Fruit fly (Drosophila melanogaster): ENCODE results near the gene CG42331.

CG42331 gene

dm6 chr3R:24816993-24817854, 45.2 kb downstream of the CG42331 start, which contains the start of the genes CG5808 and Saf-B (continued):
- no peak for TF ChIP-seq CG16779 (GFP tag; IDR thresholded peaks at IDR 0.05)
- TF ChIP-seq nom (GFP tag; optimal IDR thresholded peaks at IDR 0.05) = no peak
- peak; percentile 63 for TF ChIP-seq CG12659 (GFP tag; optimal IDR thresholded peaks at IDR 0.05)
- TF ChIP-seq croc (GFP tag; conservative IDR thresholded peaks at IDR 0.05) = no peak
- no peak for TF ChIP-seq Deaf1 (tag; optimal IDR thresholded peaks at IDR 0.05)
- no peak for TF ChIP-seq grn (GFP tag; optimal IDR thresholded peaks at IDR 0.05)
- TF ChIP-seq Ravus (GFP tag; IDR thresholded peaks at IDR 0.05) = no peak
- peak; percentile 13 for TF ChIP-seq Oli (tag; optimal IDR thresholded peaks at IDR 0.05)
- TF ChIP-seq dmrt99B (tag; optimal IDR thresholded peaks at IDR 0.05) = no peak
- no peak for TF ChIP-seq sima (GFP tag; optimal IDR thresholded peaks at IDR 0.05)
- peak; percentile 26; the same call in 1 of the 2 replicates for TF ChIP-seq ap (GFP tag; IDR thresholded peaks at IDR 0.05)
- peak; percentile 61 for TF ChIP-seq CG2712 (tag; optimal IDR thresholded peaks at IDR 0.05)
- peak; percentile 43; the same call in 1 of the 2 replicates for TF ChIP-seq CG14441 (GFP tag; IDR thresholded peaks at IDR 0.05)
- TF ChIP-seq Dp (GFP tag; optimal IDR thresholded peaks at IDR 0.05) = peak; percentile 18
- no peak; the same call in 1 of the 2 replicates for TF ChIP-seq Nf-YA (GFP tag; IDR thresholded peaks at IDR 0.05)
- no peak for TF ChIP-seq CG11247 (GFP tag; IDR thresholded peaks at IDR 0.05)
- TF ChIP-seq CG13296 (GFP tag; optimal IDR thresholded peaks at IDR 0.05) = no peak
- no peak for TF ChIP-seq CG11504 (tag; optimal IDR thresholded peaks at IDR 0.05)
- peak; percentile 60 for TF ChIP-seq CG2129 (GFP tag; IDR thresholded peaks at IDR 0.05; ENCODE audit: partially characterized antibody)
- TF ChIP-seq tin (GFP tag; optimal IDR thresholded peaks at IDR 0.05) = peak; percentile 55
- TF ChIP-seq bcd (GFP tag; optimal IDR thresholded peaks at IDR 0.05) = peak; percentile 23
- TF ChIP-seq hth (optimal IDR thresholded peaks at IDR 0.05) = no peak
- no peak for TF ChIP-seq p53 (GFP tag; optimal IDR thresholded peaks at IDR 0.05)
- TF ChIP-seq esg (GFP tag; conservative IDR thresholded peaks at IDR 0.05) = peak; percentile 33; the same call in 1 of the 2 replicates
- TF ChIP-seq z (GFP tag; IDR thresholded peaks at IDR 0.05) = no peak
- TF ChIP-seq CG10321 (GFP tag; IDR thresholded peaks at IDR 0.05) = no peak
- no peak for TF ChIP-seq Sin3A (optimal IDR thresholded peaks at IDR 0.05)
- no peak for TF ChIP-seq CG18011 (GFP tag; optimal IDR thresholded peaks at IDR 0.05)
- peak; percentile 29 for TF ChIP-seq pzg (GFP tag; optimal IDR thresholded peaks at IDR 0.05)
- TF ChIP-seq ftz-f1 (GFP tag; optimal IDR thresholded peaks at IDR 0.05) = peak; percentile 38
- TF ChIP-seq CG12155 (GFP tag; optimal IDR thresholded peaks at IDR 0.05) = peak; percentile 44
- no peak for TF ChIP-seq CG4707 (GFP tag; optimal IDR thresholded peaks at IDR 0.05)
- TF ChIP-seq chif (GFP tag; optimal IDR thresholded peaks at IDR 0.05) = no peak
- TF ChIP-seq CG8478 (optimal IDR thresholded peaks at IDR 0.05) = no peak
- peak; percentile 56 for TF ChIP-seq CG30020 (tag; optimal IDR thresholded peaks at IDR 0.05)
- TF ChIP-seq seq (GFP tag; IDR thresholded peaks at IDR 0.05) = no peak; the same call in 1 of the 2 replicates
- no peak for TF ChIP-seq cas (GFP tag; IDR thresholded peaks at IDR 0.05)
- no peak for TF ChIP-seq NfI (GFP tag; optimal IDR thresholded peaks at IDR 0.05)
- no peak for TF ChIP-seq fru (optimal IDR thresholded peaks at IDR 0.05)
- TF ChIP-seq CG7271 (tag; optimal IDR thresholded peaks at IDR 0.05) = peak; percentile 7
- TF ChIP-seq Gsc (GFP tag; IDR thresholded peaks at IDR 0.05) = no peak
- TF ChIP-seq H2.0 (GFP tag; IDR thresholded peaks at IDR 0.05) = no peak
- TF ChIP-seq slbo (GFP tag; IDR thresholded peaks at IDR 0.05) = peak; percentile 60
- TF ChIP-seq slou (GFP tag; optimal IDR thresholded peaks at IDR 0.05) = no peak
- no peak for TF ChIP-seq CG7357 (GFP tag; IDR thresholded peaks at IDR 0.05)
- TF ChIP-seq CG7745 (tag; optimal IDR thresholded peaks at IDR 0.05) = no peak
- TF ChIP-seq CG3163 (GFP tag; optimal IDR thresholded peaks at IDR 0.05) = no peak
- no peak for TF ChIP-seq aop (GFP tag; IDR thresholded peaks at IDR 0.05)
- no peak for TF ChIP-seq CG11456 (GFP tag; IDR thresholded peaks at IDR 0.05)
- no peak for TF ChIP-seq otp (GFP tag; IDR thresholded peaks at IDR 0.05)
- TF ChIP-seq CG9437 (GFP tag; optimal IDR thresholded peaks at IDR 0.05) = peak; percentile 86
